Worm (Caenorhabditis elegans): ENCODE measurements around the gene hrpa-1.

DNA sequence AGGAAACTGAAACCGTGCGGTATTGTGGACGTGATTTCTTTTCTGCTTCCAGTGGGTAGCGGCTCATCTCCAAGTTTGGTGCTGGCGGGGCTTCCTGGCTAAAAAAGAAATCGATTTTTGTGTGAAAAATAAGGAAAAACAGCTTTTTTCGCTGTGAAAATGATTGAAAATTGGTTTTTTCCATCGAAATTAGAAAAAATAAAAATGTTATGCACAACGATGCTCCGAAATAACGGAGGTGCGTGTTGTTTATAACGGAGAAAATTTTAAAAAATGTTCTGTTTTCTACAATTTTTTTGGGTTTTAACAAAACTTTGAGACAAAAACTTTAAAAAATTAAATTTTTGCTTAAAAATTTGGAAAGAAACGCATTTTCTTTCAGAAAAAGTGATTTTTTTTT is 44.5 kb upstream of the hrpa-1 start:
- TF ChIP-seq egl-27 (tag; optimal IDR thresholded peaks at IDR 0.05) (no peak), pqm-1 (tag; optimal IDR thresholded peaks at IDR 0.05) (no peak), unc-62 (GFP tag; optimal IDR thresholded peaks at IDR 0.05) (no peak), hpl-2 (GFP tag; optimal IDR thresholded peaks at IDR 0.05) (no peak), elt-3 (tag; optimal IDR thresholded peaks at IDR 0.05) (no peak), lin-13 (GFP tag; optimal IDR thresholded peaks at IDR 0.05) (no peak), ceh-8 (GFP tag; optimal IDR thresholded peaks at IDR 0.05) (no peak), elt-2 (tag; optimal IDR thresholded peaks at IDR 0.05) (no peak), nhr-12 (tag; optimal IDR thresholded peaks at IDR 0.05) (no peak), nhr-77 (tag; optimal IDR thresholded peaks at IDR 0.05) (no peak)
